Worm (Caenorhabditis elegans): ENCODE data around the gene pnn-1.

The pnn-1 gene

ce11 chrV:12922308-12922707, 48.6 kb upstream of the pnn-1 start, which contains the start of gene dhrs-4:
TSS of gene dhrs-4 (plus strand) at chrV:12922608.
- TF ChIP-seq C06A6.2 (GFP tag; conservative IDR thresholded peaks at IDR 0.05) (no peak), ztf-28 (GFP tag; IDR thresholded peaks at IDR 0.05) (no peak), F33H1.4 (GFP tag; IDR thresholded peaks at IDR 0.05) (no peak), unc-130 (GFP tag; optimal IDR thresholded peaks at IDR 0.05) (no peak), cebp-2 (GFP tag; IDR thresholded peaks at IDR 0.05) (no peak), F22D6.2 (tag; optimal IDR thresholded peaks at IDR 0.05) (no peak), egrh-3 (GFP tag; IDR thresholded peaks at IDR 0.05) (no peak), rec-8 (tag; optimal IDR thresholded peaks at IDR 0.05) (no peak), F49E8.2 (tag; optimal IDR thresholded peaks at IDR 0.05; ENCODE audit: insufficient read depth) (no peak), let-526 (GFP tag; IDR thresholded peaks at IDR 0.05) (no peak), ceh-58 (GFP tag; IDR thresholded peaks at IDR 0.05) (no peak), ceh-79 (tag; optimal IDR thresholded peaks at IDR 0.05) (no peak), F52B5.7 (tag; optimal IDR thresholded peaks at IDR 0.05) (no peak), ztf-22 (GFP tag; optimal IDR thresholded peaks at IDR 0.05) (no peak), attf-5 (GFP tag; optimal IDR thresholded peaks at IDR 0.05) (no peak), hlh-12 (tag; optimal IDR thresholded peaks at IDR 0.05) (no peak), dpl-1 (GFP tag; optimal IDR thresholded peaks at IDR 0.05) (no peak), dox-1 (GFP tag; IDR thresholded peaks at IDR 0.05) (no peak), zim-3 (tag; optimal IDR thresholded peaks at IDR 0.05) (no peak), repo-1 (tag; optimal IDR thresholded peaks at IDR 0.05) (no peak)

DNA sequence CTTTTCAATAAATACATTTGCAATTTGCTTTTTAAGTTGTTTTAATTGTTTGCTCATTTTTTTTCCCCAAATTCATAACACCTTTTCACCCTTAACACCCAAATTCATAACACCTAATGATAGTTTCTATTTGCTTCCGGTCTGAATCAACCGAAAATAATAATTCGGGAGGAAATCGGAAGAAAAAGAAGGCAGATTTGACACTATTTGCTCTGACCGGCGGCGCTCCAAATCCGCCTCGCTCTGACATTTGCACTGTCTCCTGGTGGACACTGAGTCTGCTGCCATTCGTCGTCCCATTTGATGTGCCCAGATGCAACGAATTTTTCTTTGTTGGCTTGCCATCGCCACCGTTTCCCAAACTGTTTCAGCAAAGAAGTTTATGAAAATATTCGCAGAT, 46.8 kb upstream of the pnn-1 start, which contains the start of gene pqn-67:
Gene pqn-67, plus strand, starts transcription at position 301 of the 400 bp plus-strand sequence.
- TF ChIP-seq ceh-100 (GFP tag; IDR thresholded peaks at IDR 0.05) (no peak), unc-130 (GFP tag; optimal IDR thresholded peaks at IDR 0.05) (no peak), snpc-1.1 (tag; optimal IDR thresholded peaks at IDR 0.05; ENCODE audit: insufficient read depth) (no peak), die-1 (tag; optimal IDR thresholded peaks at IDR 0.05) (no peak), aptf-2 (GFP tag; conservative IDR thresholded peaks at IDR 0.05) (no peak), him-1 (tag; optimal IDR thresholded peaks at IDR 0.05) (no peak), F33H1.4 (GFP tag; IDR thresholded peaks at IDR 0.05) (no peak), mel-28 (tag; optimal IDR thresholded peaks at IDR 0.05; ENCODE audit: borderline replicate concordance) (no peak), snpc-4 (GFP tag; optimal IDR thresholded peaks at IDR 0.05) (no peak), snpc-4 (tag; optimal IDR thresholded peaks at IDR 0.05) (no peak), ztf-6 (GFP tag; IDR thresholded peaks at IDR 0.05) (no peak), B0035.1 (tag; optimal IDR thresholded peaks at IDR 0.05) (no peak), dpff-1 (tag; optimal IDR thresholded peaks at IDR 0.05) (no peak), ceh-79 (tag; optimal IDR thresholded peaks at IDR 0.05) (no peak), madf-10 (tag; optimal IDR thresholded peaks at IDR 0.05) (no peak)

- no peak for TF ChIP-seq F57C9.4 (tag; optimal IDR thresholded peaks at IDR 0.05)
- TF ChIP-seq nhr-27 (tag; optimal IDR thresholded peaks at IDR 0.05), result no peak
- no peak for TF ChIP-seq ama-1 (optimal IDR thresholded peaks at IDR 0.05)
- no peak for TF ChIP-seq ama-1 (GFP tag; optimal IDR thresholded peaks at IDR 0.05)
- no peak for TF ChIP-seq rcor-1 (GFP tag; IDR thresholded peaks at IDR 0.05)
- no peak for TF ChIP-seq ceh-27 (GFP tag; optimal IDR thresholded peaks at IDR 0.05)
- TF ChIP-seq mxl-1 (tag; optimal IDR thresholded peaks at IDR 0.05), result no peak
- no peak for TF ChIP-seq Y53F4B.3 (GFP tag; IDR thresholded peaks at IDR 0.05)
- no peak for TF ChIP-seq sptf-2 (GFP tag; optimal IDR thresholded peaks at IDR 0.05)
- no peak for TF ChIP-seq hmg-20 (GFP tag; IDR thresholded peaks at IDR 0.05)
- no peak for TF ChIP-seq F10E7.11 (tag; optimal IDR thresholded peaks at IDR 0.05)
- no peak for TF ChIP-seq K12H6.12 (tag; optimal IDR thresholded peaks at IDR 0.05)
- TF ChIP-seq unc-62 (GFP tag; optimal IDR thresholded peaks at IDR 0.05), result no peak
- no peak for TF ChIP-seq dox-1 (GFP tag; IDR thresholded peaks at IDR 0.05)
- no peak for TF ChIP-seq snpc-3.4 (tag; optimal IDR thresholded peaks at IDR 0.05)
- no peak for TF ChIP-seq hlh-12 (tag; optimal IDR thresholded peaks at IDR 0.05)
- TF ChIP-seq bed-2 (GFP tag; IDR thresholded peaks at IDR 0.05), result no peak
These were observed 41.9 kb upstream of the pnn-1 start, which contains the start of gene T16G1.2 for ce11 chrV:12928929-12929532. TSS of gene T16G1.2 (plus strand) at chrV:12929482.
